Fruit fly (Drosophila melanogaster): ENCODE results near the gene CG45064.

Gene CG45064

dm6 chrX:14839047-14839446 is 43.3 kb downstream of the CG45064 start, which contains the start of the genes CG32590 and Flo2 (continued):
- TF ChIP-seq en (GFP tag; optimal IDR thresholded peaks at IDR 0.05), result no peak
- peak; percentile 47 for TF ChIP-seq ERR (GFP tag; optimal IDR thresholded peaks at IDR 0.05)
- no peak for TF ChIP-seq CG31365 (tag; optimal IDR thresholded peaks at IDR 0.05)
- peak; percentile 69 for TF ChIP-seq Fer2 (tag; optimal IDR thresholded peaks at IDR 0.05)
- TF ChIP-seq CG10462 (GFP tag; optimal IDR thresholded peaks at IDR 0.05), result peak; percentile 57
- TF ChIP-seq jumu (GFP tag; optimal IDR thresholded peaks at IDR 0.05), result peak; percentile 67
- TF ChIP-seq CG34224 (GFP tag; IDR thresholded peaks at IDR 0.05; ENCODE audit: partially characterized antibody), result peak; percentile 98
- TF ChIP-seq CG18262 (tag; optimal IDR thresholded peaks at IDR 0.05), result peak; percentile 62
- peak; percentile 33 for TF ChIP-seq dm (GFP tag; optimal IDR thresholded peaks at IDR 0.05)
- no peak for TF ChIP-seq CG11696 (GFP tag; IDR thresholded peaks at IDR 0.05)
- peak; percentile 61 for TF ChIP-seq CG10959 (GFP tag; IDR thresholded peaks at IDR 0.05)
- TF ChIP-seq CG31224 (GFP tag; IDR thresholded peaks at IDR 0.05), result peak; percentile 70
- TF ChIP-seq croc (GFP tag; conservative IDR thresholded peaks at IDR 0.05), result no peak; the same call in 1 of the 3 replicates
- TF ChIP-seq vnd (GFP tag; IDR thresholded peaks at IDR 0.05; ENCODE audit: partially characterized antibody), result peak; percentile 98
- peak; percentile 55; the same call in 2 of the 3 replicates for TF ChIP-seq CG17361 (GFP tag; IDR thresholded peaks at IDR 0.05)
- no peak for TF ChIP-seq YL-1 (GFP tag; optimal IDR thresholded peaks at IDR 0.05)
- peak; percentile 96 for TF ChIP-seq chinmo (GFP tag; IDR thresholded peaks at IDR 0.05; ENCODE audit: partially characterized antibody)
- TF ChIP-seq Elba2 (GFP tag; optimal IDR thresholded peaks at IDR 0.05), result peak; percentile 0
- no peak for TF ChIP-seq lov (optimal IDR thresholded peaks at IDR 0.05)
- TF ChIP-seq lov (GFP tag; IDR thresholded peaks at IDR 0.05), result peak; percentile 47; the same call in 1 of the 3 replicates
- peak in 1 of 2 experiments; percentile 76 for TF ChIP-seq bsh (GFP tag; optimal IDR thresholded peaks at IDR 0.05)
- peak; percentile 77 for TF ChIP-seq tx (GFP tag; optimal IDR thresholded peaks at IDR 0.05)
- peak; percentile 63; the same call in 1 of the 2 replicates for TF ChIP-seq klu (GFP tag; IDR thresholded peaks at IDR 0.05)
- TF ChIP-seq CG11560 (tag; IDR thresholded peaks at IDR 0.05), result peak; percentile 79
- 0 out of 2 replicates have a peak, but pooled peaks have one; percentile 25 for TF ChIP-seq onecut (GFP tag; IDR thresholded peaks at IDR 0.05)
- peak; percentile 76 for TF ChIP-seq rib (GFP tag; IDR thresholded peaks at IDR 0.05)
- TF ChIP-seq Deaf1 (tag; optimal IDR thresholded peaks at IDR 0.05), result peak; percentile 52
- TF ChIP-seq CG8478 (optimal IDR thresholded peaks at IDR 0.05), result no peak
- TF ChIP-seq ci (GFP tag; IDR thresholded peaks at IDR 0.05), result peak; percentile 83
- peak; percentile 34 for TF ChIP-seq bcd (GFP tag; optimal IDR thresholded peaks at IDR 0.05)
- peak; percentile 57 for TF ChIP-seq CG8944 (GFP tag; optimal IDR thresholded peaks at IDR 0.05)
- peak; percentile 59 for TF ChIP-seq Drgx (GFP tag; IDR thresholded peaks at IDR 0.05)
- no peak for TF ChIP-seq scrt (GFP tag; optimal IDR thresholded peaks at IDR 0.05)
- peak; percentile 38 for TF ChIP-seq CG16815 (GFP tag; optimal IDR thresholded peaks at IDR 0.05)
- peak; percentile 77 for TF ChIP-seq Hmr (GFP tag; optimal IDR thresholded peaks at IDR 0.05)
- no peak for TF ChIP-seq ftz-f1 (GFP tag; optimal IDR thresholded peaks at IDR 0.05)
- TF ChIP-seq tin (GFP tag; optimal IDR thresholded peaks at IDR 0.05), result peak; percentile 81
- peak; percentile 46 for TF ChIP-seq CrebB (tag; optimal IDR thresholded peaks at IDR 0.05)
- peak; percentile 96 for TF ChIP-seq knrl (GFP tag; IDR thresholded peaks at IDR 0.05; ENCODE audit: partially characterized antibody)
- TF ChIP-seq CG11085 (GFP tag; IDR thresholded peaks at IDR 0.05), result peak; percentile 71
- no peak for TF ChIP-seq Kr (GFP tag; optimal IDR thresholded peaks at IDR 0.05)
- no peak for TF ChIP-seq CG16779 (GFP tag; IDR thresholded peaks at IDR 0.05)
- TF ChIP-seq lab (GFP tag; optimal IDR thresholded peaks at IDR 0.05), result peak; percentile 78
- TF ChIP-seq cad (GFP tag; optimal IDR thresholded peaks at IDR 0.05), result no peak
- peak; percentile 38 for TF ChIP-seq Oli (tag; optimal IDR thresholded peaks at IDR 0.05)
- TF ChIP-seq CG9817 (tag; optimal IDR thresholded peaks at IDR 0.05), result peak; percentile 73
- no peak for TF ChIP-seq HLHmδ (GFP tag; optimal IDR thresholded peaks at IDR 0.05)
- peak; percentile 19 for TF ChIP-seq gcm (GFP tag; optimal IDR thresholded peaks at IDR 0.05)
- TF ChIP-seq CTCF (GFP tag; optimal IDR thresholded peaks at IDR 0.05), result no peak
- TF ChIP-seq CG17186 (GFP tag; optimal IDR thresholded peaks at IDR 0.05), result peak; percentile 12
- TF ChIP-seq CG3163 (GFP tag; optimal IDR thresholded peaks at IDR 0.05), result no peak
- TF ChIP-seq CG10543 (GFP tag; optimal IDR thresholded peaks at IDR 0.05), result peak; percentile 13
